Fruit fly (Drosophila melanogaster): Measurements from ENCODE around the gene CG3618.

CG3618 gene

DNA sequence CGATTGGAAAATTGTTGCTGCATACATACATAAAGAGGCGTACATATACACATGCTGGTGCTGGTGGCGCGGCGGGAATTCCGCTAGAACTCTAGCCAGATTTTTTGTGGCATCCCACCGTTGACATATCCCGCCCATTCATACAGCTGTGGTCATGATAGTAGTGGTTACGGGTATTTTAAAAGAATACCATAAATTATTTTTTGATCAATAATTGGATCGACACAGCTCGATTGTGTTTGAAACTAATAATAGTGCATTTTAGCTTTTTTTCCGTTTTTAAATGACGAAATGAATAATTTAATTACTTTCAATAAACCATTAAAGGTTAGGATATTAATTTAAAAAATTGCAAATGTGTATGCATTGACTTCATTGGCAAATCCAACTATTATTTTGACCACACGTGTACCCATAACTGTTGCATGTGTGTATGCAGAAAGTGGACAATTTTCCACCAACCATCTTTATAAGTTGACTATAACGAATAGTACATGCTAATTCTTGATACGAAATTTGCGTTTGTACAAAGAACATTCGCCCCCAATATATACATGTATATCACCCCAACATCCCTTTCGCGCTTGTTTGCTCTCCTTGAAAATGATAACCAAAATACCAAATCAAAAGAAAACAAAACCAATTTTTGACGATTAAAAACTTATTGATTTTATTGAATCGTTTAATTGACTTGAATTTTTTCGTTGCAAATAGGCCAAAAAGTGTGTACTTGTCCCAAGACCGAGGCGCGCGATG lies 43.8 kb downstream of the CG3618 start (continued):
- TF ChIP-seq CG14014 (GFP tag; IDR thresholded peaks at IDR 0.05) = peak; percentile 81; the same call in 1 of the 2 replicates
- peak; percentile 97 for TF ChIP-seq Sry-β (GFP tag; optimal IDR thresholded peaks at IDR 0.05)
- TF ChIP-seq Dbx (GFP tag; IDR thresholded peaks at IDR 0.05) = peak; percentile 73
- peak; percentile 84 for TF ChIP-seq dmrt99B (tag; optimal IDR thresholded peaks at IDR 0.05)
- TF ChIP-seq NFAT (GFP tag; IDR thresholded peaks at IDR 0.05) = peak; percentile 77
- TF ChIP-seq lab (GFP tag; optimal IDR thresholded peaks at IDR 0.05) = peak; percentile 88
- no peak for TF ChIP-seq Dip2 (GFP tag; IDR thresholded peaks at IDR 0.05)
- no peak for TF ChIP-seq knrl (GFP tag; IDR thresholded peaks at IDR 0.05; ENCODE audit: partially characterized antibody)
- peak; percentile 78 for TF ChIP-seq Dek (tag; optimal IDR thresholded peaks at IDR 0.05)
- peak; percentile 80 for TF ChIP-seq CG10366 (GFP tag; IDR thresholded peaks at IDR 0.05)
- peak; percentile 45 for TF ChIP-seq mirr (GFP tag; optimal IDR thresholded peaks at IDR 0.05)
- peak; percentile 16 for TF ChIP-seq trh (GFP tag; optimal IDR thresholded peaks at IDR 0.05)
- TF ChIP-seq zen2 (GFP tag; IDR thresholded peaks at IDR 0.05; ENCODE audit: partially characterized antibody) = no peak
- TF ChIP-seq Pdp1 (GFP tag; optimal IDR thresholded peaks at IDR 0.05) = peak; percentile 75 to 78
- TF ChIP-seq CG18599 (GFP tag; optimal IDR thresholded peaks at IDR 0.05) = peak; percentile 81
- no peak for TF ChIP-seq zf30C (GFP tag; optimal IDR thresholded peaks at IDR 0.05)
- peak; percentile 40 for TF ChIP-seq CG16815 (GFP tag; optimal IDR thresholded peaks at IDR 0.05)
- TF ChIP-seq Mes4 (GFP tag; optimal IDR thresholded peaks at IDR 0.05) = peak; percentile 24
- TF ChIP-seq Ptx1 (GFP tag; IDR thresholded peaks at IDR 0.05) = peak; percentile 81
- no peak for TF ChIP-seq Dref (GFP tag; IDR thresholded peaks at IDR 0.05)
- TF ChIP-seq Drgx (GFP tag; IDR thresholded peaks at IDR 0.05) = peak; percentile 87
- TF ChIP-seq prd (optimal IDR thresholded peaks at IDR 0.05) = no peak
- peak; percentile 82 for TF ChIP-seq prd (GFP tag; IDR thresholded peaks at IDR 0.05)
- TF ChIP-seq sug (tag; optimal IDR thresholded peaks at IDR 0.05) = no peak
- peak; percentile 66 for TF ChIP-seq sisA (GFP tag; IDR thresholded peaks at IDR 0.05)
- TF ChIP-seq NfI (GFP tag; optimal IDR thresholded peaks at IDR 0.05) = peak; percentile 76
- TF ChIP-seq HLH4C (GFP tag; IDR thresholded peaks at IDR 0.05; ENCODE audit: partially characterized antibody) = no peak
- TF ChIP-seq btn (GFP tag; optimal IDR thresholded peaks at IDR 0.05) = peak; percentile 65
- TF ChIP-seq chif (GFP tag; optimal IDR thresholded peaks at IDR 0.05) = peak; percentile 70 to 71
- peak; percentile 67; the same call in 1 of the 2 replicates for TF ChIP-seq Rx (GFP tag; IDR thresholded peaks at IDR 0.05)
- peak; percentile 45 for TF ChIP-seq CG12236 (GFP tag; optimal IDR thresholded peaks at IDR 0.05)
- TF ChIP-seq CG14441 (GFP tag; IDR thresholded peaks at IDR 0.05) = peak; percentile 81
- no peak for TF ChIP-seq h (optimal IDR thresholded peaks at IDR 0.05)
- peak; percentile 49 for TF ChIP-seq Side (GFP tag; optimal IDR thresholded peaks at IDR 0.05)
- TF ChIP-seq vvl (GFP tag; IDR thresholded peaks at IDR 0.05) = peak; percentile 89
- TF ChIP-seq tap (tag; optimal IDR thresholded peaks at IDR 0.05) = no peak
- TF ChIP-seq CG6654 (GFP tag; optimal IDR thresholded peaks at IDR 0.05) = peak; percentile 33
- TF ChIP-seq CG4617 (GFP tag; optimal IDR thresholded peaks at IDR 0.05; ENCODE audit: borderline replicate concordance) = peak; percentile 52
- TF ChIP-seq Atf-2 (GFP tag; optimal IDR thresholded peaks at IDR 0.05) = peak; percentile 40
- TF ChIP-seq onecut (GFP tag; IDR thresholded peaks at IDR 0.05) = peak; percentile 81
- peak; percentile 45 for TF ChIP-seq CG8290 (GFP tag; optimal IDR thresholded peaks at IDR 0.05)
- peak; percentile 5 to 86 for TF ChIP-seq CG8290 (tag; optimal IDR thresholded peaks at IDR 0.05)
- TF ChIP-seq Doc2 (GFP tag; IDR thresholded peaks at IDR 0.05) = no peak
- TF ChIP-seq Bteb2 (GFP tag; optimal IDR thresholded peaks at IDR 0.05) = peak; percentile 50
- peak in 1 of 2 experiments; percentile 75 for TF ChIP-seq Eip74EF (GFP tag; optimal IDR thresholded peaks at IDR 0.05)
- TF ChIP-seq ase (GFP tag; IDR thresholded peaks at IDR 0.05) = peak; percentile 81; the same call in 2 of the 3 replicates
- peak; percentile 81 for TF ChIP-seq CG3281 (GFP tag; optimal IDR thresholded peaks at IDR 0.05)
- TF ChIP-seq CG14667 (GFP tag; IDR thresholded peaks at IDR 0.05) = no peak
- TF ChIP-seq CrebB (tag; optimal IDR thresholded peaks at IDR 0.05) = peak; percentile 67
- TF ChIP-seq Awh (GFP tag; IDR thresholded peaks at IDR 0.05) = peak; percentile 90

All from whole organism, embryonic.